Worm (Caenorhabditis elegans) whole organism, midembryonic: ENCODE measurements around the gene C34C12.9.
"Not testable (repeated sequence)": the region's sequence is repeated elsewhere in the genome, so short reads cannot be mapped to it uniquely, and the experiment has no call there.

ENCODE experiments used
- T22C8.4 ChIP-seq: fragments of 200-800 bp; sonication (Bioruptor generic); IDR thresholded peaks from 2 replicates; pipeline ENCODE4 v1.3.6; 2022; ENCODE audit warnings: missing genetic modification characterization, missing compliant biosample characterization
- cog-1 ChIP-seq: sonication (generic microtip); optimal IDR thresholded peaks from 2 replicates; lab custom pipeline; 2016; ENCODE audit warnings: missing genetic modification characterization, missing compliant biosample characterization
- flt-1 ChIP-seq: fragments of 200-800 bp; sonication (Bioruptor generic); IDR thresholded peaks from 2 replicates; pipeline ENCODE4 v1.3.6; 2022; ENCODE audit warnings: missing genetic modification characterization, missing compliant biosample characterization
- klf-2 ChIP-seq: fragments of 200-800 bp; sonication (Bioruptor generic); conservative IDR thresholded peaks from 2 replicates; pipeline ENCODE4 v1.3.6; 2022; ENCODE audit warnings: missing genetic modification reagents, missing genetic modification characterization, missing compliant biosample characterization
- med-1 ChIP-seq: sonication (generic microtip); optimal IDR thresholded peaks from 2 replicates; lab custom pipeline; 2017; ENCODE audit warnings: missing genetic modification characterization, mild to moderate bottlenecking, missing compliant biosample characterization, antibody characterized with exemption, missing genetic modification reagents; ENCODE audit not compliant: insufficient read depth
- ref-1 ChIP-seq: fragments of 200-800 bp; sonication (Bioruptor generic); conservative IDR thresholded peaks from 2 replicates; pipeline ENCODE4 v1.3.6; 2022; ENCODE audit warnings: missing genetic modification reagents, missing genetic modification characterization, missing compliant biosample characterization
- tab-1 ChIP-seq: fragments of 200-800 bp; sonication (Bioruptor generic); IDR thresholded peaks from 2 replicates; pipeline ENCODE4 v1.3.6; 2022; ENCODE audit warnings: missing genetic modification characterization, missing compliant biosample characterization
- ztf-23 ChIP-seq: fragments of 200-800 bp; sonication (Bioruptor generic); IDR thresholded peaks from 2 replicates; pipeline ENCODE4 v1.3.6; 2022; ENCODE audit warnings: missing genetic modification reagents, missing genetic modification characterization, missing compliant biosample characterization
- ztf-29 ChIP-seq: fragments of 200-800 bp; sonication (Bioruptor generic); IDR thresholded peaks from 2 replicates; pipeline ENCODE4 v1.3.6; 2022; ENCODE audit warnings: missing genetic modification reagents, missing genetic modification characterization, missing compliant biosample characterization

Gene C34C12.9

ce11 chrIII:3470433-3470832 is 4.9 kb downstream of the C34C12.9 start:
- TF ChIP-seq ref-1 (GFP tag; lab: Robert Waterston, UW) (no peak), med-1 (GFP tag; lab: Kevin White, UChicago) (no peak), klf-2 (GFP tag; lab: Robert Waterston, UW) (no peak), T22C8.4 (GFP tag; lab: Robert Waterston, UW) (no peak), cog-1 (tag; lab: Kevin White, UChicago) (no peak), tab-1 (GFP tag; lab: Robert Waterston, UW) (no peak), ztf-23 (GFP tag; lab: Robert Waterston, UW) (no peak), flt-1 (no peak), ztf-29 (no peak)

ce11 chrIII:3469646-3470045 is 5.7 kb downstream of the C34C12.9 start, which contains the start of gene smim-14:
Gene smim-14 (minus strand): TSS chrIII:3469746.
- TF ChIP-seq ztf-29 (no peak), ztf-23 (GFP tag; lab: Robert Waterston, UW) (no peak)

ce11 chrIII:3468384-3468783 is 6.9 kb downstream of the C34C12.9 start:
- TF ChIP-seq klf-2 (GFP tag; lab: Robert Waterston, UW) (no peak), med-1 (GFP tag; lab: Kevin White, UChicago) (no peak), tab-1 (GFP tag; lab: Robert Waterston, UW) (no peak), ref-1 (GFP tag; lab: Robert Waterston, UW) (no peak), ztf-29 (no peak), cog-1 (tag; lab: Kevin White, UChicago) (no peak), ztf-23 (GFP tag; lab: Robert Waterston, UW) (no peak), flt-1 (no peak), T22C8.4 (GFP tag; lab: Robert Waterston, UW) (no peak)

- TF ChIP-seq tab-1 (GFP tag; lab: Robert Waterston, UW) (no peak), ztf-23 (GFP tag; lab: Robert Waterston, UW) (no peak), ref-1 (GFP tag; lab: Robert Waterston, UW) (no peak), ztf-29 (no peak), med-1 (GFP tag; lab: Kevin White, UChicago) (no peak), flt-1 (no peak), T22C8.4 (GFP tag; lab: Robert Waterston, UW) (no peak), klf-2 (GFP tag; lab: Robert Waterston, UW) (no peak), cog-1 (tag; lab: Kevin White, UChicago) (no peak)
These were observed 8.3 kb downstream of the C34C12.9 start for ce11 chrIII:3467013-3467412.

ce11 chrIII:3461403-3461802 is 13.9 kb downstream of the C34C12.9 start, which contains the start of gene pph-6:
Gene pph-6 (plus strand): TSS chrIII:3461703.
- TF ChIP-seq tab-1 (GFP tag; lab: Robert Waterston, UW) (no peak), cog-1 (tag; lab: Kevin White, UChicago) (no peak), T22C8.4 (GFP tag; lab: Robert Waterston, UW) (no peak), klf-2 (GFP tag; lab: Robert Waterston, UW) (no peak), flt-1 (no peak), med-1 (GFP tag; lab: Kevin White, UChicago) (no peak), ref-1 (GFP tag; lab: Robert Waterston, UW) (no peak), ztf-29 (no peak), ztf-23 (GFP tag; lab: Robert Waterston, UW) (no peak)

- TF ChIP-seq klf-2 (GFP tag; lab: Robert Waterston, UW) (no peak), ztf-23 (GFP tag; lab: Robert Waterston, UW) (peak; percentile 66; the same call in 1 of the 2 replicates), tab-1 (GFP tag; lab: Robert Waterston, UW) (no peak), med-1 (GFP tag; lab: Kevin White, UChicago) (no peak), ref-1 (GFP tag; lab: Robert Waterston, UW) (no peak), cog-1 (tag; lab: Kevin White, UChicago) (peak; percentile 46), ztf-29 (no peak), flt-1 (peak; percentile 70; the same call in 1 of the 2 replicates), T22C8.4 (GFP tag; lab: Robert Waterston, UW) (no peak)
These were observed 15.3 kb downstream of the C34C12.9 start, which contains the start of gene C34C12.8 for ce11 chrIII:3460061-3460460. Gene C34C12.8 (plus strand): TSS chrIII:3460406.

- TF ChIP-seq med-1 (GFP tag; lab: Kevin White, UChicago): no peak
- TF ChIP-seq ztf-23 (GFP tag; lab: Robert Waterston, UW): peak; percentile 77
- TF ChIP-seq flt-1: 0 out of 2 replicates have a peak, but pooled peaks have one; percentile 9
- no peak for TF ChIP-seq ztf-29
- no peak for TF ChIP-seq T22C8.4 (GFP tag; lab: Robert Waterston, UW)
- TF ChIP-seq klf-2 (GFP tag; lab: Robert Waterston, UW): no peak
- TF ChIP-seq ref-1 (GFP tag; lab: Robert Waterston, UW): no peak
- TF ChIP-seq tab-1 (GFP tag; lab: Robert Waterston, UW): no peak
- peak; percentile 59 for TF ChIP-seq cog-1 (tag; lab: Kevin White, UChicago)
These were observed 19.1 kb downstream of the C34C12.9 start for ce11 chrIII:3456226-3456625.

- not testable (repeated sequence) for TF ChIP-seq klf-2 (GFP tag; lab: Robert Waterston, UW); ztf-23 (GFP tag; lab: Robert Waterston, UW); cog-1 (tag; lab: Kevin White, UChicago)
These were observed 21.3 kb downstream of the C34C12.9 start, which contains the start of gene C34C12.1 for ce11 chrIII:3454045-3454444. Gene C34C12.1 (plus strand): TSS chrIII:3454345.

ce11 chrIII:3453486-3453885 is 21.8 kb downstream of the C34C12.9 start, which contains the start of gene C34C12.2:
Gene C34C12.2 (plus strand): TSS chrIII:3453786.
- not testable (repeated sequence) for TF ChIP-seq flt-1; T22C8.4 (GFP tag; lab: Robert Waterston, UW); cog-1 (tag; lab: Kevin White, UChicago)
